Worm (Caenorhabditis elegans): ENCODE measurements around the gene mltn-9.

- TF ChIP-seq nhr-90 (tag; optimal IDR thresholded peaks at IDR 0.05) (no peak), ccch-3 (GFP tag; optimal IDR thresholded peaks at IDR 0.05) (no peak), ama-1 (optimal IDR thresholded peaks at IDR 0.05) (no peak), ama-1 (GFP tag; optimal IDR thresholded peaks at IDR 0.05) (no peak)
These were observed 28.4 kb upstream of the mltn-9 start, which contains the start of gene C01G12.5 for ce11 chrII:14587407-14587806.
